Fruit fly (Drosophila melanogaster) S2 (cell line): ENCODE data around the gene CG10237.

ENCODE experiments used
- CG8478 ChIP-seq: fragments of >200 bp; optimal IDR thresholded peaks from 2 replicates; lab custom pipeline; 2018
- CTCF ChIP-seq, 2 experiments: fragments of >200 bp; optimal IDR thresholded peaks; 2 replicates each; lab custom pipeline; 2018

DNA sequence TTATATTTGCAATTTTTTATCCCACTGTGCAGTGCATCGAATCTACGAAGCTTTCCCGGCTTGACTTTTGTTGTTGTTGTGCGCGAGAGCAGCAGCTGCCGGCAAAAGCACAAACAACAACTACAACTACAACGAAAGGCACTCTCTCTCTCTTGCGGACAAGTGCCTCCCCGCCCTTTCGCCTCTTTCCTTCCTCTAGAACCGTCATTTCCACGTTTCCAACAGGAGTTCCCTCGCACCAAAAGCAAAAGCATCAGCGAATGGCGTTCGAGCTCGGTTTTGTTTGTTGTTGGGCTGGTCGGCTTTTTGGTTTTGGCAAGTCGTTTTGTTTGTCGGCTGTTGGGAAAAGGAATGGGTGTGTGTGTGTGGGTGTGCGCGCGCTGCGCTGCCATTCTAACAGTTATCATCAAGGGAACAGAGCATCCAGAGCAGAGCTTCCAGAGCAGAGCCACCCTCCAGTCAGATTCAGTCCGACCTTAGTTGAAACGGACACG lies 21.3 kb upstream of the CG10237 start, which contains the start of gene tj:
- TF ChIP-seq CG8478 (lab: Kevin White, UChicago): no peak
- TF ChIP-seq CTCF (optimal IDR thresholded peaks at IDR 0.05; lab: Kevin White, UChicago): no peak
